Worm (Caenorhabditis elegans): Measurements from ENCODE around the gene cox-6B.
A peak's percentile ranks its signal among the peaks of the same experiment; 100 is the strongest.

The cox-6B gene

DNA sequence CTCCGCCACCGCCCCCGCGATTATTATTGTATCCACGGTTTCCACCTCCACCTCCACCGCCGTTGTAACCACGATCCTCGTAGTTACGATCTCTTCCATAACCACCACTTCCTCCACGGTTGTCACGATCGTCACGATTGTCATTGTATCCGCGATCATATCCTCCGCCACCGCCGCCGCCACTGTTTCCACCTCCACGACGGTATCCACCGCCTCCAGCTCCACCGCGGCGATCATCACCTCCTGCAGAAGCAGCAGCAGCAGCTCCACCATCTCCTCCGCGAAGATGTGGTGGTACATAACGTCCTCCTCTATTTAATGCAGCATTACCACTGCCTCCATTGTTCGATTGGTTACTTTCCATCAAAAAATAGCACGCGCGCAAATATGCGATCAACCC is 79.2 kb downstream of the cox-6B start, which contains the start of gene laf-1:
TSS of gene laf-1 (minus strand) at position 399 of the 400 bp plus-strand sequence.
- no peak for TF ChIP-seq ztf-11 (tag; optimal IDR thresholded peaks at IDR 0.05)
- no peak for TF ChIP-seq nhr-2 (tag; optimal IDR thresholded peaks at IDR 0.05)
- no peak for TF ChIP-seq sptf-1 (tag; optimal IDR thresholded peaks at IDR 0.05)
- no peak for TF ChIP-seq unc-62 (GFP tag; optimal IDR thresholded peaks at IDR 0.05)

DNA sequence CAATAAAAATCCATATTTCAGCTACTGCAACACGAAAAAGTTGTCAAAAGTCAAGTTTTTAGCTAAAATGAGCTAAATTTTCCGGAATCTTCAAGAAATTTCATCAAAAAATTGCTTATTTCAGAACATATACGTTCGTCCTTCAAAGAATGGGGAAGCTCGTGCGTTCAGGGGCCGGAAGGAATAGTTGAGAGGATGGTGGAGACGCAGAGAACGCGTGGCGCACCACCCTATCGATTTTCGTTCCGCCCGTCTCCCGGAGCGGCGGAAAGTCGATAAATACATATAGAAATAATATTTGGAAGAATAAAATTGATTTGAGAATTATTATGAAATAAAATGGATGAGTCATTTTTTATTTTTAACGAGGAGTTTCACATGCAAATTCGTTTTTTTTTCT is 80.8 kb downstream of the cox-6B start:
- TF ChIP-seq elt-1 (tag; optimal IDR thresholded peaks at IDR 0.05; ENCODE audit: borderline replicate concordance, insufficient read depth) (no peak), ces-1 (GFP tag; optimal IDR thresholded peaks at IDR 0.05) (peak; percentile 17), unc-62 (GFP tag; optimal IDR thresholded peaks at IDR 0.05) (no peak)

DNA sequence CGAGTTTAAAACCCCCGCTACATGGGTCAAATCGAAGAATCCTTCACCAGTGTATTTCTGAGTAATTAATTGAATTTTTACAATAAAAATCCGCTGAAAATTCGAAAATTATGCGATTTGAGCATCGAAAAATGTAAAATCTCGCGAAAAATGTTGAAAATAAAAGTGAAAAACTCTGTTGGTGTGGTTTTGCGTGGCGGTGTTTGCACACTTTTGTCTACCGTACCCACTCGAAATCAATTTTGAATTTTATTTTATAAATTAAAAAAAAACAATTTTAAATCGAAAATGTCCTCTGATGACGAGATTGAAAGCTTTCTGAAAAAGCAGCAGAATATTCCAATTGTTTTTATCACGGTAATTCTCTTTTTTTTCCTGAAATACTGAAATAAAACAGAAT is 81.3 kb downstream of the cox-6B start, which contains the start of gene Y71H2AM.6:
TSS of gene Y71H2AM.6 (plus strand) at position 264 of the 400 bp plus-strand sequence.
- TF ChIP-seq elt-3 (tag; optimal IDR thresholded peaks at IDR 0.05) (no peak), unc-39 (tag; optimal IDR thresholded peaks at IDR 0.05) (no peak), M03D4.4 (tag; optimal IDR thresholded peaks at IDR 0.05) (no peak), pha-4 (tag; optimal IDR thresholded peaks at IDR 0.05) (no peak), flh-1 (GFP tag; optimal IDR thresholded peaks at IDR 0.05) (no peak), cnd-1 (tag; optimal IDR thresholded peaks at IDR 0.05) (no peak), ces-1 (GFP tag; optimal IDR thresholded peaks at IDR 0.05) (peak; percentile 79), nhr-2 (tag; optimal IDR thresholded peaks at IDR 0.05) (no peak), ham-2 (GFP tag; optimal IDR thresholded peaks at IDR 0.05) (no peak), lsy-2 (tag; optimal IDR thresholded peaks at IDR 0.05) (peak; percentile 98), hlh-1 (tag; optimal IDR thresholded peaks at IDR 0.05) (no peak), nhr-237 (tag; optimal IDR thresholded peaks at IDR 0.05) (peak; percentile 21), unc-62 (GFP tag; optimal IDR thresholded peaks at IDR 0.05) (no peak), mls-2 (tag; optimal IDR thresholded peaks at IDR 0.05) (no peak), snpc-4 (tag; optimal IDR thresholded peaks at IDR 0.05) (no peak), ceh-39 (tag; optimal IDR thresholded peaks at IDR 0.05) (no peak), tbx-8 (GFP tag; optimal IDR thresholded peaks at IDR 0.05) (no peak), elt-1 (tag; optimal IDR thresholded peaks at IDR 0.05; ENCODE audit: borderline replicate concordance, insufficient read depth) (no peak), ztf-11 (tag; optimal IDR thresholded peaks at IDR 0.05) (no peak), mab-5 (tag; optimal IDR thresholded peaks at IDR 0.05) (no peak), nhr-76 (tag; optimal IDR thresholded peaks at IDR 0.05) (no peak), unc-120 (tag; optimal IDR thresholded peaks at IDR 0.05; ENCODE audit: poor library complexity, severe bottlenecking) (no peak), nhr-12 (tag; optimal IDR thresholded peaks at IDR 0.05) (no peak), zip-8 (tag; optimal IDR thresholded peaks at IDR 0.05) (no peak)

DNA sequence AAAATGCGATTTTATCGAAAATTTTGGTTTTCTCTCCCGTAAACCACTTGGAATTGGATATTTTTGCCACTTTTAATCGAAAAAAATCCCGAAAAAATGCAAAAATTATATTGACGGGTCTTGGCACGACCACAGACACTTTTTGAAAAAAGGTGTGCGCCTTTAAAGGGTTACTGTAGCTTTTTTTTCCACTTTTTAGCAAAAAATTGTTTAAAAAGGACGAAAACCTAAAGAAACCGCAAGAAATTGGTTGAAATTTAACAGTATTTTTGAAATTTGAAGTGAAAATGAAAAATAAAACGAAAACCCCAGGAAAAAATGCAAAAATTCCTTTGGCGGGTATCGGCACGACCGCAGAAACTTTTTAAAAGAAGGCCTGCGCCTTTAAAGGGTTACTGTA is 82.4 kb downstream of the cox-6B start:
- TF ChIP-seq flh-1 (GFP tag; optimal IDR thresholded peaks at IDR 0.05) (no peak), ceh-43 (GFP tag; optimal IDR thresholded peaks at IDR 0.05) (no peak), M03D4.4 (tag; optimal IDR thresholded peaks at IDR 0.05) (no peak), snpc-4 (tag; optimal IDR thresholded peaks at IDR 0.05) (no peak), nhr-76 (tag; optimal IDR thresholded peaks at IDR 0.05) (no peak), sptf-1 (tag; optimal IDR thresholded peaks at IDR 0.05) (no peak), lin-13 (tag; optimal IDR thresholded peaks at IDR 0.05) (no peak), ham-2 (GFP tag; optimal IDR thresholded peaks at IDR 0.05) (no peak), nhr-2 (tag; optimal IDR thresholded peaks at IDR 0.05) (no peak), mls-2 (tag; optimal IDR thresholded peaks at IDR 0.05) (no peak), mab-5 (tag; optimal IDR thresholded peaks at IDR 0.05) (no peak), ceh-39 (tag; optimal IDR thresholded peaks at IDR 0.05) (no peak), hlh-1 (tag; optimal IDR thresholded peaks at IDR 0.05) (no peak), unc-39 (tag; optimal IDR thresholded peaks at IDR 0.05) (no peak), elt-1 (tag; optimal IDR thresholded peaks at IDR 0.05; ENCODE audit: borderline replicate concordance, insufficient read depth) (no peak), elt-3 (tag; optimal IDR thresholded peaks at IDR 0.05) (no peak), mep-1 (tag; optimal IDR thresholded peaks at IDR 0.05) (no peak), ces-1 (GFP tag; optimal IDR thresholded peaks at IDR 0.05) (no peak), nhr-237 (tag; optimal IDR thresholded peaks at IDR 0.05) (no peak), lin-32 (GFP tag; optimal IDR thresholded peaks at IDR 0.05) (no peak)

DNA sequence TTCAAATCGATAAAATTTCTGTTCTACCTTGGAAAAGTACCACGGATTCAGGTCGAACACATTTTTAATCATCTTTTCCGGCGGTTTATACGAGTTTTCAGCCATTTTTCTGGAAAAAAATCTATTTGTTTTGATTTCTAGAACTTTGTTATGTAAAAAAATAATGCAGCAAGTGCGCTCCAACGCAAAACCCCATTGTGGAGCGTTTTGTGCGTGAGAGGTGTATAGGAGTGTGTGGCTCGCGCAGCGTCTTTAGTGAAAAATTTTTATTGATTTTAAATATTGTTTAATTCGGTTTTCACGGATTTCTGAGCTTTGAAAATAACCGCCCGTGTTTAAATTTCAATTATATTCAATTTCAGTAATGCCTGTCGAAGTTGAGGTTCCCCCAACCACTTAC is 86.4 kb downstream of the cox-6B start, which contains the start of gene Y71H2AM.20:
TSS of gene Y71H2AM.20 (minus strand) at position 109 of the 400 bp plus-strand sequence.
- TF ChIP-seq ceh-39 (tag; optimal IDR thresholded peaks at IDR 0.05), result peak; percentile 92
- TF ChIP-seq elt-1 (tag; optimal IDR thresholded peaks at IDR 0.05; ENCODE audit: borderline replicate concordance, insufficient read depth), result peak; percentile 3
- no peak for TF ChIP-seq tbx-8 (GFP tag; optimal IDR thresholded peaks at IDR 0.05)
- TF ChIP-seq unc-120 (tag; optimal IDR thresholded peaks at IDR 0.05; ENCODE audit: poor library complexity, severe bottlenecking), result peak; percentile 56
- TF ChIP-seq zip-8 (tag; optimal IDR thresholded peaks at IDR 0.05), result no peak
- peak; percentile 60 for TF ChIP-seq ceh-43 (GFP tag; optimal IDR thresholded peaks at IDR 0.05)
- TF ChIP-seq lsy-2 (tag; optimal IDR thresholded peaks at IDR 0.05), result peak; percentile 93
- TF ChIP-seq nhr-76 (tag; optimal IDR thresholded peaks at IDR 0.05), result no peak
- peak; percentile 77 for TF ChIP-seq ztf-11 (tag; optimal IDR thresholded peaks at IDR 0.05)
- TF ChIP-seq snpc-4 (tag; optimal IDR thresholded peaks at IDR 0.05), result no peak
- peak; percentile 67 for TF ChIP-seq mab-5 (tag; optimal IDR thresholded peaks at IDR 0.05)
- peak; percentile 15 for TF ChIP-seq elt-3 (tag; optimal IDR thresholded peaks at IDR 0.05)
- no peak for TF ChIP-seq flh-1 (GFP tag; optimal IDR thresholded peaks at IDR 0.05)
- TF ChIP-seq ceh-83 (GFP tag; optimal IDR thresholded peaks at IDR 0.05), result no peak
- TF ChIP-seq cnd-1 (tag; optimal IDR thresholded peaks at IDR 0.05), result peak; percentile 77
- no peak for TF ChIP-seq nhr-28 (tag; optimal IDR thresholded peaks at IDR 0.05)
- peak; percentile 27 for TF ChIP-seq nhr-2 (tag; optimal IDR thresholded peaks at IDR 0.05)
- TF ChIP-seq nhr-12 (tag; optimal IDR thresholded peaks at IDR 0.05), result no peak
- TF ChIP-seq M03D4.4 (tag; optimal IDR thresholded peaks at IDR 0.05), result peak; percentile 65
- peak; percentile 20 for TF ChIP-seq lin-32 (GFP tag; optimal IDR thresholded peaks at IDR 0.05)
- TF ChIP-seq blmp-1 (tag; optimal IDR thresholded peaks at IDR 0.05), result peak; percentile 46
- TF ChIP-seq ces-1 (GFP tag; optimal IDR thresholded peaks at IDR 0.05), result peak; percentile 89
- peak; percentile 100 for TF ChIP-seq mep-1 (tag; optimal IDR thresholded peaks at IDR 0.05)
- peak; percentile 88 for TF ChIP-seq sptf-1 (tag; optimal IDR thresholded peaks at IDR 0.05)
- TF ChIP-seq bed-3 (GFP tag; optimal IDR thresholded peaks at IDR 0.05), result no peak
- TF ChIP-seq sem-2 (GFP tag; optimal IDR thresholded peaks at IDR 0.05), result no peak
- TF ChIP-seq ham-2 (GFP tag; optimal IDR thresholded peaks at IDR 0.05), result no peak
- peak; percentile 79 for TF ChIP-seq drap-1 (GFP tag; optimal IDR thresholded peaks at IDR 0.05)
- peak; percentile 51 for TF ChIP-seq unc-62 (GFP tag; optimal IDR thresholded peaks at IDR 0.05)
- TF ChIP-seq unc-39 (tag; optimal IDR thresholded peaks at IDR 0.05), result no peak
- TF ChIP-seq pha-4 (tag; optimal IDR thresholded peaks at IDR 0.05), result peak; percentile 89
- TF ChIP-seq mls-2 (tag; optimal IDR thresholded peaks at IDR 0.05), result peak; percentile 80
- peak; percentile 98 for TF ChIP-seq lin-13 (tag; optimal IDR thresholded peaks at IDR 0.05)

All from whole organism, mixed stage, embryonic.